Fruit fly (Drosophila melanogaster): Measurements from ENCODE around the gene Nfs1.

Gene Nfs1

dm6 chr2L:12010877-12011666, 11.6 kb downstream of the Nfs1 start (continued):
- no peak for TF ChIP-seq Stat92E (GFP tag; optimal IDR thresholded peaks at IDR 0.05)
- TF ChIP-seq yki (optimal IDR thresholded peaks at IDR 0.05) = no peak
- peak; percentile 58 for TF ChIP-seq CG17802 (tag; optimal IDR thresholded peaks at IDR 0.05)
- no peak for TF ChIP-seq Doc2 (GFP tag; IDR thresholded peaks at IDR 0.05)
- TF ChIP-seq BtbVII (GFP tag; optimal IDR thresholded peaks at IDR 0.05) = peak; percentile 91
- no peak for TF ChIP-seq tna (GFP tag; IDR thresholded peaks at IDR 0.05; ENCODE audit: partially characterized antibody)
- peak; percentile 93 for TF ChIP-seq CG10543 (GFP tag; optimal IDR thresholded peaks at IDR 0.05)
- peak; percentile 96 for TF ChIP-seq CG13424 (tag; optimal IDR thresholded peaks at IDR 0.05)
- no peak for TF ChIP-seq danr (GFP tag; IDR thresholded peaks at IDR 0.05)
- no peak for TF ChIP-seq CG14441 (GFP tag; IDR thresholded peaks at IDR 0.05)
- TF ChIP-seq row (GFP tag; IDR thresholded peaks at IDR 0.05) = no peak
- TF ChIP-seq HmgZ (tag; optimal IDR thresholded peaks at IDR 0.05) = peak; percentile 89
- peak; percentile 17 for TF ChIP-seq CG3838 (GFP tag; optimal IDR thresholded peaks at IDR 0.05)
- TF ChIP-seq sc (optimal IDR thresholded peaks at IDR 0.05) = no peak
- peak; percentile 75 for TF ChIP-seq sc (GFP tag; optimal IDR thresholded peaks at IDR 0.05)
- TF ChIP-seq CG14667 (GFP tag; IDR thresholded peaks at IDR 0.05) = no peak
- TF ChIP-seq Blimp-1 (GFP tag; optimal IDR thresholded peaks at IDR 0.05) = peak; percentile 64
- TF ChIP-seq maf-S (GFP tag; optimal IDR thresholded peaks at IDR 0.05) = peak; percentile 63
- no peak for TF ChIP-seq pfk (GFP tag; optimal IDR thresholded peaks at IDR 0.05)
- peak; percentile 38 for TF ChIP-seq CG10462 (GFP tag; optimal IDR thresholded peaks at IDR 0.05)
- peak; percentile 93 for TF ChIP-seq lilli (GFP tag; optimal IDR thresholded peaks at IDR 0.05)
- TF ChIP-seq CG17568 (GFP tag; optimal IDR thresholded peaks at IDR 0.05) = peak; percentile 68
- TF ChIP-seq CTCF (GFP tag; optimal IDR thresholded peaks at IDR 0.05) = peak; percentile 41
- no peak for TF ChIP-seq ase (GFP tag; IDR thresholded peaks at IDR 0.05)
- peak; percentile 84 for TF ChIP-seq Gug (GFP tag; IDR thresholded peaks at IDR 0.05)
- TF ChIP-seq CG4360 (GFP tag; IDR thresholded peaks at IDR 0.05) = no peak
- peak; percentile 81 for TF ChIP-seq nau (GFP tag; optimal IDR thresholded peaks at IDR 0.05)
- peak; percentile 69 for TF ChIP-seq wek (GFP tag; optimal IDR thresholded peaks at IDR 0.05)
- peak; percentile 90 for TF ChIP-seq CG1602 (GFP tag; optimal IDR thresholded peaks at IDR 0.05)
- TF ChIP-seq CG15601 (tag; optimal IDR thresholded peaks at IDR 0.05) = no peak
- TF ChIP-seq CG2129 (GFP tag; IDR thresholded peaks at IDR 0.05; ENCODE audit: partially characterized antibody) = no peak
- TF ChIP-seq ems (GFP tag; optimal IDR thresholded peaks at IDR 0.05) = peak; percentile 84
- peak; percentile 92 for TF ChIP-seq CG8478 (optimal IDR thresholded peaks at IDR 0.05)
- TF ChIP-seq HLH54F (GFP tag; optimal IDR thresholded peaks at IDR 0.05) = peak; percentile 84
- TF ChIP-seq CG17359 (tag; optimal IDR thresholded peaks at IDR 0.05) = peak; percentile 84
- TF ChIP-seq NC2α (GFP tag; optimal IDR thresholded peaks at IDR 0.05) = peak; percentile 68
- TF ChIP-seq TFAM (GFP tag; optimal IDR thresholded peaks at IDR 0.05) = peak; percentile 8
- peak; percentile 95 for TF ChIP-seq CG7556 (GFP tag; optimal IDR thresholded peaks at IDR 0.05)
- TF ChIP-seq lbe (GFP tag; optimal IDR thresholded peaks at IDR 0.05) = peak; percentile 63
- peak; percentile 94 for TF ChIP-seq CG15696 (tag; optimal IDR thresholded peaks at IDR 0.05)
- TF ChIP-seq CG1233 (GFP tag; optimal IDR thresholded peaks at IDR 0.05) = peak; percentile 92
- peak; percentile 96 for TF ChIP-seq CG18599 (GFP tag; optimal IDR thresholded peaks at IDR 0.05)
- no peak for TF ChIP-seq Lim3 (GFP tag; IDR thresholded peaks at IDR 0.05)
- peak; percentile 92 for TF ChIP-seq Sox100B (GFP tag; optimal IDR thresholded peaks at IDR 0.05)
- TF ChIP-seq CG6654 (GFP tag; optimal IDR thresholded peaks at IDR 0.05) = peak; percentile 70
- TF ChIP-seq CG2120 (GFP tag; optimal IDR thresholded peaks at IDR 0.05) = peak; percentile 93
- TF ChIP-seq dysf (GFP tag; IDR thresholded peaks at IDR 0.05) = no peak
- TF ChIP-seq CHES-1-like (GFP tag; optimal IDR thresholded peaks at IDR 0.05) = peak; percentile 33
- peak; percentile 76 for TF ChIP-seq CG12071 (GFP tag; optimal IDR thresholded peaks at IDR 0.05)
- peak; percentile 73 for TF ChIP-seq slp2 (GFP tag; optimal IDR thresholded peaks at IDR 0.05)
- TF ChIP-seq odd (GFP tag; optimal IDR thresholded peaks at IDR 0.05) = peak; percentile 50

Measured in whole organism, embryonic.